Worm (Caenorhabditis elegans): ENCODE measurements around the gene Y57A10A.5.
A peak's percentile ranks its signal among the peaks of the same experiment; 100 is the strongest.
"Not testable (repeated sequence)": the region's sequence is repeated elsewhere in the genome, so short reads cannot be mapped to it uniquely, and the experiment has no call there.

Y57A10A.5 gene

ce11 chrII:12154186-12154585, at the start of gene Y57A10A.5:
Gene Y57A10A.5 (plus strand): TSS chrII:12154486.
- not testable (repeated sequence) for TF ChIP-seq nfya-1, tbx-2, ahr-1 (tag; optimal IDR thresholded peaks at IDR 0.05)

ce11 chrII:12107840-12108239, 46.4 kb upstream of the Y57A10A.5 start, which contains the start of gene Y17G7B.18:
Gene Y17G7B.18 (minus strand): TSS chrII:12107857.
- TF ChIP-seq ref-2 (tag; optimal IDR thresholded peaks at IDR 0.05) (peak; percentile 34), T23F11.4 (GFP tag; optimal IDR thresholded peaks at IDR 0.05) (no peak), elt-2 (tag; optimal IDR thresholded peaks at IDR 0.05) (peak; percentile 8), unc-86 (tag; optimal IDR thresholded peaks at IDR 0.05) (peak; percentile 22), nfya-1 (tag; optimal IDR thresholded peaks at IDR 0.05) (peak; percentile 78), ceh-45 (GFP tag; IDR thresholded peaks at IDR 0.05) (no peak), ceh-31 (tag; optimal IDR thresholded peaks at IDR 0.05) (peak; percentile 66), ceh-18 (tag; optimal IDR thresholded peaks at IDR 0.05) (peak; percentile 2), unc-42 (tag; optimal IDR thresholded peaks at IDR 0.05) (peak; percentile 77), tbx-2 (tag; optimal IDR thresholded peaks at IDR 0.05) (peak; percentile 36)

- TF ChIP-seq nfya-1 (tag; optimal IDR thresholded peaks at IDR 0.05) (peak; percentile 97), che-1 (tag; optimal IDR thresholded peaks at IDR 0.05) (no peak)
Measured at ce11 chrII:12108843-12109242, 45.4 kb upstream of the Y57A10A.5 start.

- TF ChIP-seq hlh-6 (tag; optimal IDR thresholded peaks at IDR 0.05): peak; percentile 18
- no peak for TF ChIP-seq unc-55 (GFP tag; optimal IDR thresholded peaks at IDR 0.05)
Measured at ce11 chrII:12110997-12111396, 43.3 kb upstream of the Y57A10A.5 start.

ce11 chrII:12122694-12123093, 31.6 kb upstream of the Y57A10A.5 start:
- TF ChIP-seq unc-3 (GFP tag; conservative IDR thresholded peaks at IDR 0.05): 0 out of 2 replicates have a peak, but pooled peaks have one; percentile 4
- TF ChIP-seq unc-3 (tag; optimal IDR thresholded peaks at IDR 0.05): not testable (repeated sequence)

ce11 chrII:12130393-12130792, 23.9 kb upstream of the Y57A10A.5 start:
- TF ChIP-seq nfya-1 (tag; optimal IDR thresholded peaks at IDR 0.05): peak; percentile 91
- no peak for TF ChIP-seq pax-1 (tag; optimal IDR thresholded peaks at IDR 0.05)

ce11 chrII:12130868-12131267, 23.4 kb upstream of the Y57A10A.5 start, which contains the start of gene set-24:
Gene set-24 (minus strand): TSS chrII:12130968.
- no peak for TF ChIP-seq ztf-16 (tag; optimal IDR thresholded peaks at IDR 0.05)
- TF ChIP-seq elt-2 (tag; optimal IDR thresholded peaks at IDR 0.05): no peak
- no peak for TF ChIP-seq ceh-48 (tag; optimal IDR thresholded peaks at IDR 0.05)
- TF ChIP-seq Y22D7AL.16 (tag; optimal IDR thresholded peaks at IDR 0.05): no peak
- TF ChIP-seq ceh-34 (tag; optimal IDR thresholded peaks at IDR 0.05): no peak
- no peak for TF ChIP-seq fkh-10 (GFP tag; optimal IDR thresholded peaks at IDR 0.05)
- TF ChIP-seq T23F11.4 (GFP tag; optimal IDR thresholded peaks at IDR 0.05): no peak
- no peak for TF ChIP-seq eyg-1 (tag; optimal IDR thresholded peaks at IDR 0.05)
- TF ChIP-seq sox-4 (tag; optimal IDR thresholded peaks at IDR 0.05): no peak
- no peak for TF ChIP-seq F13H6.1 (tag; optimal IDR thresholded peaks at IDR 0.05)
- TF ChIP-seq odd-2 (tag; optimal IDR thresholded peaks at IDR 0.05): no peak
- no peak for TF ChIP-seq pax-1 (tag; optimal IDR thresholded peaks at IDR 0.05)
- no peak for TF ChIP-seq madf-2 (tag; optimal IDR thresholded peaks at IDR 0.05)

- no peak for TF ChIP-seq hlh-15 (tag; optimal IDR thresholded peaks at IDR 0.05)
- TF ChIP-seq nfya-1 (tag; optimal IDR thresholded peaks at IDR 0.05): no peak
- TF ChIP-seq ahr-1 (tag; optimal IDR thresholded peaks at IDR 0.05): no peak
- TF ChIP-seq hlh-30 (tag; optimal IDR thresholded peaks at IDR 0.05; ENCODE audit: insufficient read depth): no peak
- TF ChIP-seq K02D7.2 (tag; optimal IDR thresholded peaks at IDR 0.05): no peak
- no peak for TF ChIP-seq ceh-2 (tag; optimal IDR thresholded peaks at IDR 0.05)
- TF ChIP-seq sdc-2 (tag; optimal IDR thresholded peaks at IDR 0.05): no peak
- no peak for TF ChIP-seq ztf-16 (tag; optimal IDR thresholded peaks at IDR 0.05)
- no peak for TF ChIP-seq fkh-6 (tag; optimal IDR thresholded peaks at IDR 0.05)
- TF ChIP-seq ref-2 (tag; optimal IDR thresholded peaks at IDR 0.05): no peak
- TF ChIP-seq elt-2 (tag; optimal IDR thresholded peaks at IDR 0.05): no peak
- TF ChIP-seq dve-1 (tag; optimal IDR thresholded peaks at IDR 0.05): no peak
Measured at ce11 chrII:12137983-12138382, 16.3 kb upstream of the Y57A10A.5 start.
